Fruit fly (Drosophila melanogaster) whole organism, embryonic: ENCODE results near the gene Pep.

Experiments
- Ada2b ChIP-seq: fragments of 200-800 bp; sonication (Bioruptor generic); IDR thresholded peaks from 2 replicates; pipeline ENCODE4 v1.3.6; 2022; ENCODE audit warnings: missing biosample characterization, missing genetic modification characterization
- BtbVII ChIP-seq: fragments of 200-800 bp; sonication (Bioruptor generic); optimal IDR thresholded peaks from 3 replicates; lab custom pipeline; 2017; ENCODE audit warnings: missing biosample characterization, mild to moderate bottlenecking, missing genetic modification characterization
- C15 ChIP-seq: fragments of 200-800 bp; sonication (Bioruptor generic); IDR thresholded peaks from 3 replicates; pipeline ENCODE4 v1.3.6; 2022; ENCODE audit warnings: missing biosample characterization, missing genetic modification characterization
- CG10209 ChIP-seq: fragments of 200-800 bp; sonication (Bioruptor generic); optimal IDR thresholded peaks from 3 replicates; lab custom pipeline; 2017; ENCODE audit warnings: missing biosample characterization, mild to moderate bottlenecking, missing genetic modification characterization, missing genetic modification reagents
- CG10267 ChIP-seq: fragments of 200-800 bp; sonication (Bioruptor generic); optimal IDR thresholded peaks from 2 replicates; lab custom pipeline; 2018; ENCODE audit warnings: missing biosample characterization, mild to moderate bottlenecking, missing genetic modification characterization, moderate library complexity
- CG10274 ChIP-seq: fragments of 200-800 bp; sonication (Bioruptor generic); optimal IDR thresholded peaks from 3 replicates; lab custom pipeline; 2017; ENCODE audit warnings: missing biosample characterization, mild to moderate bottlenecking, missing genetic modification characterization
- CG11560 ChIP-seq: fragments of 200-800 bp; sonication (Bioruptor generic); IDR thresholded peaks from 3 replicates; pipeline ENCODE4 v1.3.6; 2022; ENCODE audit warnings: missing biosample characterization, missing genetic modification characterization
- CG11696 ChIP-seq: fragments of 200-800 bp; sonication (Bioruptor generic); IDR thresholded peaks from 2 replicates; pipeline ENCODE4 v1.3.6; 2022; ENCODE audit warnings: missing biosample characterization, missing genetic modification characterization
- CG13123 ChIP-seq: fragments of 200-800 bp; sonication (Bioruptor generic); optimal IDR thresholded peaks from 2 replicates; lab custom pipeline; 2016; ENCODE audit warnings: missing biosample characterization, missing genetic modification characterization
- CG15269 ChIP-seq: fragments of 200-800 bp; sonication (Bioruptor generic); optimal IDR thresholded peaks from 2 replicates; lab custom pipeline; 2018; ENCODE audit warnings: missing biosample characterization, mild to moderate bottlenecking, missing genetic modification characterization, moderate library complexity
- CG17328 ChIP-seq: fragments of 200-800 bp; sonication (Bioruptor generic); IDR thresholded peaks from 2 replicates; pipeline ENCODE4 v1.3.6; 2022; ENCODE audit warnings: missing biosample characterization, missing genetic modification characterization
- CG17361 ChIP-seq: fragments of 200-800 bp; sonication (Bioruptor generic); IDR thresholded peaks from 3 replicates; pipeline ENCODE4 v1.3.6; 2022; ENCODE audit warnings: missing biosample characterization, missing genetic modification characterization
- CG18262 ChIP-seq: fragments of 200-800 bp; optimal IDR thresholded peaks from 3 replicates; lab custom pipeline; 2019; ENCODE audit warnings: missing biosample characterization, mild to moderate bottlenecking, missing genetic modification characterization, moderate library complexity
- CG2202 ChIP-seq: fragments of 200-800 bp; sonication (Bioruptor generic); optimal IDR thresholded peaks from 2 replicates; lab custom pipeline; 2018; ENCODE audit warnings: missing biosample characterization, mild to moderate bottlenecking, missing genetic modification characterization
- CG2875 ChIP-seq: fragments of 200-800 bp; sonication (Bioruptor generic); optimal IDR thresholded peaks from 2 replicates; lab custom pipeline; 2017; ENCODE audit warnings: missing biosample characterization, mild to moderate bottlenecking, missing genetic modification characterization, missing genetic modification reagents
- CG31388 ChIP-seq: fragments of 200-800 bp; sonication (Bioruptor generic); optimal IDR thresholded peaks from 2 replicates; lab custom pipeline; 2016; ENCODE audit warnings: missing biosample characterization, missing genetic modification characterization
- CG31441 ChIP-seq: fragments of 200-800 bp; sonication (Bioruptor generic); IDR thresholded peaks from 2 replicates; pipeline ENCODE4 v1.3.6; 2022; ENCODE audit warnings: missing biosample characterization, missing genetic modification characterization
- CG5953 ChIP-seq: fragments of 200-800 bp; sonication (Bioruptor generic); IDR thresholded peaks from 2 replicates; pipeline ENCODE4 v1.3.6; 2022; ENCODE audit warnings: missing biosample characterization, missing genetic modification characterization
- CG6854 ChIP-seq: fragments of 200-800 bp; sonication (Bioruptor generic); optimal IDR thresholded peaks from 3 replicates; lab custom pipeline; 2017; ENCODE audit warnings: missing biosample characterization, mild to moderate bottlenecking, missing genetic modification characterization
- CG8089 ChIP-seq: fragments of 200-800 bp; sonication (Bioruptor generic); optimal IDR thresholded peaks from 3 replicates; lab custom pipeline; 2016; ENCODE audit warnings: missing biosample characterization, missing genetic modification characterization
- CG8359 ChIP-seq: fragments of 200-800 bp; sonication (Bioruptor generic); optimal IDR thresholded peaks from 2 replicates; lab custom pipeline; 2017; ENCODE audit warnings: missing biosample characterization, mild to moderate bottlenecking, missing genetic modification characterization, borderline replicate concordance
- CHES-1-like ChIP-seq: fragments of 200-800 bp; sonication (Bioruptor generic); optimal IDR thresholded peaks from 2 replicates; lab custom pipeline; 2016; ENCODE audit warnings: missing biosample characterization, missing genetic modification characterization
- Chrac-16 ChIP-seq: fragments of 200-800 bp; sonication (Bioruptor generic); optimal IDR thresholded peaks from 3 replicates; lab custom pipeline; 2016; ENCODE audit warnings: missing biosample characterization, missing genetic modification characterization
- CkIIα-i1 ChIP-seq: fragments of 200-800 bp; sonication (Bioruptor generic); IDR thresholded peaks from 2 replicates; pipeline ENCODE4 v1.3.6; 2022; ENCODE audit warnings: missing biosample characterization, missing genetic modification characterization
- D19A ChIP-seq: fragments of 200-800 bp; optimal IDR thresholded peaks from 3 replicates; lab custom pipeline; 2019; ENCODE audit warnings: missing biosample characterization, mild to moderate bottlenecking, missing genetic modification characterization, moderate library complexity
- Dip2 ChIP-seq: fragments of 200-800 bp; sonication (Bioruptor generic); IDR thresholded peaks from 2 replicates; pipeline ENCODE4 v1.3.6; 2022; ENCODE audit warnings: missing biosample characterization, missing genetic modification characterization
- Doc2 ChIP-seq: fragments of 200-800 bp; sonication (Bioruptor generic); IDR thresholded peaks from 2 replicates; pipeline ENCODE4 v1.3.6; 2022; ENCODE audit warnings: missing biosample characterization, missing genetic modification characterization
- Dref ChIP-seq: fragments of 200-800 bp; sonication (Bioruptor generic); IDR thresholded peaks from 2 replicates; pipeline ENCODE4 v1.3.6; 2022; ENCODE audit warnings: missing biosample characterization, missing genetic modification characterization
- Fer3 ChIP-seq: fragments of 200-800 bp; sonication (Bioruptor generic); optimal IDR thresholded peaks from 2 replicates; lab custom pipeline; 2018; ENCODE audit warnings: missing biosample characterization, mild to moderate bottlenecking, missing genetic modification characterization, moderate library complexity
- HmgZ ChIP-seq: fragments of 200-800 bp; sonication (Bioruptor generic); optimal IDR thresholded peaks from 2 replicates; lab custom pipeline; 2018; ENCODE audit warnings: missing biosample characterization, mild to moderate bottlenecking, missing genetic modification characterization
- Hmx ChIP-seq: fragments of 200-800 bp; sonication (Bioruptor generic); optimal IDR thresholded peaks from 2 replicates; lab custom pipeline; 2016; ENCODE audit warnings: missing biosample characterization, missing genetic modification characterization
- Lpt ChIP-seq: fragments of >200 bp; optimal IDR thresholded peaks from 2 replicates; lab custom pipeline; 2018; ENCODE audit warnings: missing biosample characterization, missing genetic modification characterization
- NC2α ChIP-seq: fragments of 200-800 bp; sonication (Bioruptor generic); optimal IDR thresholded peaks from 2 replicates; lab custom pipeline; 2016; ENCODE audit warnings: missing biosample characterization, missing genetic modification characterization
- PHDP ChIP-seq: fragments of 200-800 bp; sonication (Bioruptor generic); optimal IDR thresholded peaks from 3 replicates; lab custom pipeline; 2018; ENCODE audit warnings: missing biosample characterization, mild to moderate bottlenecking, missing genetic modification characterization, moderate library complexity
- Taf1 ChIP-seq: fragments of 200-800 bp; sonication (Bioruptor generic); IDR thresholded peaks from 2 replicates; pipeline ENCODE4 v1.3.6; 2022; ENCODE audit warnings: missing biosample characterization, missing genetic modification characterization
- Tbp ChIP-seq: fragments of >200 bp; optimal IDR thresholded peaks from 2 replicates; lab custom pipeline; 2018; ENCODE audit warnings: missing biosample characterization, missing genetic modification characterization
- al ChIP-seq: fragments of 200-800 bp; sonication (Bioruptor generic); IDR thresholded peaks from 2 replicates; pipeline ENCODE4 v1.3.6; 2022; ENCODE audit warnings: missing biosample characterization, missing genetic modification characterization
- bsh ChIP-seq, 2 experiments: fragments of 200-800 bp; sonication (Bioruptor generic); optimal IDR thresholded peaks; 2 replicates each; lab custom pipeline; 2017 to 2018; ENCODE audit warnings: mild to moderate bottlenecking in 2 of 2, missing biosample characterization in 2 of 2, missing genetic modification characterization in 2 of 2, moderate library complexity in 1 of 2
- jumu ChIP-seq: fragments of 200-800 bp; sonication (Bioruptor generic); optimal IDR thresholded peaks from 3 replicates; lab custom pipeline; 2016; ENCODE audit warnings: missing biosample characterization, missing genetic modification characterization
- nau ChIP-seq: fragments of 200-800 bp; sonication (Bioruptor generic); optimal IDR thresholded peaks from 3 replicates; lab custom pipeline; 2017; ENCODE audit warnings: missing biosample characterization, mild to moderate bottlenecking, missing genetic modification characterization, missing genetic modification reagents
- otp ChIP-seq: fragments of 200-800 bp; sonication (Bioruptor generic); IDR thresholded peaks from 3 replicates; pipeline ENCODE4, ENCODE4 v1.3.6; 2022; ENCODE audit warnings: missing biosample characterization, missing genetic modification characterization
- pan ChIP-seq, 4 experiments: fragments of >200 bp in 3 of 4; fragments of 200-800 bp in 1 of 4; sonication (Bioruptor generic) in 1 of 4; optimal IDR thresholded peaks in 3 of 4; IDR thresholded peaks in 1 of 4; 2 replicates each; pipeline versions ENCODE4 v1.3.6 to Lab custom; 2017 to 2022; ENCODE audit warnings: missing biosample characterization in 2 of 4, missing genetic modification characterization in 2 of 4, mixed read lengths in 1 of 4
- schlank ChIP-seq: fragments of 200-800 bp; sonication (Bioruptor generic); optimal IDR thresholded peaks from 2 replicates; lab custom pipeline; 2018; ENCODE audit warnings: missing biosample characterization, mild to moderate bottlenecking, missing genetic modification characterization
- sisA ChIP-seq: fragments of 200-800 bp; sonication (Bioruptor generic); IDR thresholded peaks from 2 replicates; pipeline ENCODE4 v1.3.6; 2022; ENCODE audit warnings: missing biosample characterization, missing genetic modification characterization
- slbo ChIP-seq: fragments of 200-800 bp; sonication (Bioruptor generic); IDR thresholded peaks from 2 replicates; pipeline ENCODE4 v1.3.6; 2022; ENCODE audit warnings: missing biosample characterization, missing genetic modification characterization
- slp2 ChIP-seq: fragments of 200-800 bp; sonication (Bioruptor generic); optimal IDR thresholded peaks from 2 replicates; lab custom pipeline; 2016; ENCODE audit warnings: missing biosample characterization, missing genetic modification characterization
- trh ChIP-seq: fragments of 200-800 bp; sonication (Bioruptor generic); optimal IDR thresholded peaks from 2 replicates; lab custom pipeline; 2016; ENCODE audit warnings: missing biosample characterization, missing genetic modification characterization
- ttk ChIP-seq: fragments of 200-800 bp; sonication (Bioruptor generic); IDR thresholded peaks from 2 replicates; pipeline ENCODE4 v2.1.2; 2022; ENCODE audit warnings: missing biosample characterization, missing genetic modification characterization

Pep gene

DNA sequence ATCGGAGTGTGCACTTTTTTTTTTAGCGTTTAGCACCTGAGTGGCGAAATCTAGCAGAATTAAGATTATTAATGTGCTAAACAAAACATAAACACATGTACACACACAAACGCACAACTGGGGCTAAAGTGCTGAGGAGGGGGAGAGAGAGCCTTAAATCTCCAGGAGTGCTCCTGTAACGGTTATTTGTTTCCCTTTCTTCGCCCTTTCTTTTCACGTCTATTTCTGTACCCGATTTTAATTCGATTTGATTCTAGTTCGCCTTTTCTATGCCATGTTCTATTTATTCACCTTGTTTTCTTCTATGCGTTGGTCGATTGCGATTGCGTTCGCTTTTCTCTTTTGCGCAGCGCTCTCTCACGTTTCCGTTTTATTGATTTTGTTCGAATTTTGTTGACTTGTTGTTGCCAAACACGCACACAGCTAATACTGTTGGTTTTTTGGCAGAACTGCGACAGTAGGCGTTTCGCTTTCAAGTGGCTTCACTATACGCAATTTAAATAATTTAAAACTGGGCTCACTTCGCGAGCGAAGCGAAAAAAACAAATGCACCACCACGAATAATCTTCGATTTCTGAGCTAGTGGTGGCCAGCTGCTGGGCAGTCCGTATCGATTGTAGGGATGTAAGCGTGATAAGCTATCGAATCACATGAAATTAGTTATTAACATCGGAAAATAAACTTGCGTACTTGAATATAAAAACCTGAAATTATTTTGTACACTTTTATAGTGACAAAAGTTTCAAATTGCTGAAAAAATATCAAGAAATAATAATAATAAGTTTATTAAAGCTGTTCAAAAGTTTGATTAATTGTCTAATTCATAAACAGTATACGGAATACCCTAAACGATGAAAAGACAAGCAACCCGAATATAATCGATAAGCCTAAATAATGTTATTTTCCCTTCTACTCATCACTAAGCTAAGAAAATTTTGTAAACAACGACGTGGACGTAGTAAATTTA is 9.1 kb upstream of the Pep start, which contains the start of the genes Krn, Ndfip and CG7484 (continued):
- TF ChIP-seq D19A (tag; lab: Kevin White, UChicago) (peak; percentile 82), C15 (no peak; the same call in 2 of the 3 replicates), BtbVII (GFP tag; lab: Kevin White, UChicago) (peak; percentile 36), NC2α (GFP tag; lab: Kevin White, UChicago) (peak; percentile 47), CG11560 (tag; lab: Robert Waterston, UW) (peak; percentile 82; the same call in 1 of the 3 replicates), Doc2 (GFP tag; lab: Robert Waterston, UW) (no peak), sisA (GFP tag; lab: Robert Waterston, UW) (peak; percentile 87), Taf1 (peak; percentile 80), Dip2 (GFP tag; lab: Robert Waterston, UW) (no peak), Lpt (GFP tag; lab: Kevin White, UChicago) (no peak), CG10274 (GFP tag; lab: Kevin White, UChicago) (peak; percentile 39), CG31388 (peak; percentile 20), CG2202 (tag; lab: Kevin White, UChicago) (peak; percentile 48), otp (GFP tag; lab: Robert Waterston, UW) (peak; percentile 53; the same call in 1 of the 3 replicates), CG6854 (GFP tag; lab: Kevin White, UChicago) (peak; percentile 20), pan (optimal IDR thresholded peaks at IDR 0.05; lab: Kevin White, UChicago) (no peak), pan (GFP tag; optimal IDR thresholded peaks at IDR 0.05 in 1 of 2, IDR thresholded peaks at IDR 0.05 in 1 of 2) (peak in 1 of 2 experiments; percentile 85), CG5953 (GFP tag; lab: Robert Waterston, UW) (peak; percentile 20; the same call in 1 of the 2 replicates), CG8359 (GFP tag; lab: Kevin White, UChicago) (no peak), bsh (GFP tag; optimal IDR thresholded peaks at IDR 0.05; lab: Kevin White, UChicago) (peak in 1 of 2 experiments; percentile 84), CG10209 (GFP tag; lab: Kevin White, UChicago) (peak; percentile 87), CHES-1-like (GFP tag; lab: Kevin White, UChicago) (peak; percentile 86), CG8089 (peak; percentile 52), Fer3 (peak; percentile 89), CG18262 (tag; lab: Kevin White, UChicago) (peak; percentile 89), trh (GFP tag; lab: Kevin White, UChicago) (peak; percentile 67), PHDP (tag; lab: Kevin White, UChicago) (peak; percentile 86), CG13123 (GFP tag; lab: Kevin White, UChicago) (peak; percentile 71), Chrac-16 (peak; percentile 91), ttk (peak; percentile 80), CG17328 (GFP tag; lab: Robert Waterston, UW) (peak; percentile 81), CkIIα-i1 (GFP tag; lab: Robert Waterston, UW) (no peak), nau (peak; percentile 11), Hmx (peak; percentile 31), CG17361 (GFP tag; lab: Robert Waterston, UW) (peak; percentile 92), al (GFP tag; lab: Robert Waterston, UW) (peak; percentile 81), jumu (GFP tag; lab: Kevin White, UChicago) (peak; percentile 75), CG2875 (GFP tag; lab: Kevin White, UChicago) (peak; percentile 9), slbo (GFP tag; lab: Robert Waterston, UW) (peak; percentile 93), Tbp (GFP tag; lab: Kevin White, UChicago) (no peak), Ada2b (GFP tag; lab: Robert Waterston, UW) (peak; percentile 85), Dref (GFP tag; lab: Robert Waterston, UW) (peak; percentile 75), slp2 (peak; percentile 72), CG31441 (GFP tag; lab: Robert Waterston, UW) (peak; percentile 87), CG11696 (GFP tag; lab: Robert Waterston, UW) (0 out of 2 replicates have a peak, but pooled peaks have one; percentile 38), CG10267 (tag; lab: Kevin White, UChicago) (peak; percentile 88), HmgZ (tag; lab: Kevin White, UChicago) (peak; percentile 89), schlank (tag; lab: Kevin White, UChicago) (peak; percentile 39), CG15269 (tag; lab: Kevin White, UChicago) (peak; percentile 91)
